Worm (Caenorhabditis elegans): ENCODE data around the gene Y39G8B.7.

The Y39G8B.7 gene

ce11 chrII:14044199-14044598, 49.4 kb upstream of the Y39G8B.7 start (continued):
- no peak for TF ChIP-seq ceh-8 (GFP tag; optimal IDR thresholded peaks at IDR 0.05)
- peak; percentile 52 for TF ChIP-seq nhr-90 (tag; optimal IDR thresholded peaks at IDR 0.05; ENCODE audit: poor library complexity)
- TF ChIP-seq snpc-4 (tag; optimal IDR thresholded peaks at IDR 0.05): peak; percentile 36
- TF ChIP-seq pax-3 (tag; optimal IDR thresholded peaks at IDR 0.05): peak; percentile 75
- no peak for TF ChIP-seq hlh-17 (GFP tag; optimal IDR thresholded peaks at IDR 0.05; ENCODE audit: borderline replicate concordance)
- peak; percentile 26 for TF ChIP-seq lin-15B (tag; optimal IDR thresholded peaks at IDR 0.05)
- TF ChIP-seq swsn-7 (tag; optimal IDR thresholded peaks at IDR 0.05): peak; percentile 78
- peak; percentile 43 for TF ChIP-seq xbp-1 (tag; optimal IDR thresholded peaks at IDR 0.05)
- peak; percentile 34; the same call in 1 of the 2 replicates for TF ChIP-seq ceh-88 (GFP tag; IDR thresholded peaks at IDR 0.05)
- TF ChIP-seq isw-1 (GFP tag; IDR thresholded peaks at IDR 0.05): 0 out of 2 replicates have a peak, but pooled peaks have one; percentile 18
- TF ChIP-seq unc-130 (tag; optimal IDR thresholded peaks at IDR 0.05): peak; percentile 68
- TF ChIP-seq unc-30 (tag; optimal IDR thresholded peaks at IDR 0.05): no peak
- TF ChIP-seq lin-39 (tag; optimal IDR thresholded peaks at IDR 0.05): no peak
- peak; percentile 54 for TF ChIP-seq fos-1 (tag; optimal IDR thresholded peaks at IDR 0.05)
- TF ChIP-seq lin-35 (GFP tag; optimal IDR thresholded peaks at IDR 0.05): peak; percentile 36 to 62
- no peak for TF ChIP-seq nhr-28 (tag; optimal IDR thresholded peaks at IDR 0.05)
- no peak for TF ChIP-seq tlp-1 (tag; optimal IDR thresholded peaks at IDR 0.05)
- peak in 2 of 3 experiments; percentile 41 to 57 for TF ChIP-seq ceh-82 (tag; optimal IDR thresholded peaks at IDR 0.05)
- peak; percentile 70 for TF ChIP-seq mef-2 (tag; optimal IDR thresholded peaks at IDR 0.05)
- TF ChIP-seq unc-86 (tag; optimal IDR thresholded peaks at IDR 0.05): peak; percentile 85
- peak; percentile 79 for TF ChIP-seq nhr-11 (tag; optimal IDR thresholded peaks at IDR 0.05)
- TF ChIP-seq ztf-4 (tag; optimal IDR thresholded peaks at IDR 0.05): peak; percentile 88

- TF ChIP-seq fos-1 (tag; optimal IDR thresholded peaks at IDR 0.05) (no peak), snpc-4 (tag; optimal IDR thresholded peaks at IDR 0.05) (no peak), nhr-11 (tag; optimal IDR thresholded peaks at IDR 0.05) (no peak), nhr-90 (tag; optimal IDR thresholded peaks at IDR 0.05; ENCODE audit: poor library complexity) (no peak), rnt-1 (tag; optimal IDR thresholded peaks at IDR 0.05) (no peak), dsc-1 (tag; optimal IDR thresholded peaks at IDR 0.05) (no peak), fkh-4 (tag; optimal IDR thresholded peaks at IDR 0.05; ENCODE audit: borderline replicate concordance) (no peak), unc-130 (tag; optimal IDR thresholded peaks at IDR 0.05) (no peak), dpl-1 (GFP tag; optimal IDR thresholded peaks at IDR 0.05) (peak in 1 of 3 experiments; percentile 3), elt-2 (tag; optimal IDR thresholded peaks at IDR 0.05) (peak; percentile 42), sptf-1 (tag; optimal IDR thresholded peaks at IDR 0.05) (no peak), irx-1 (tag; optimal IDR thresholded peaks at IDR 0.05) (peak; percentile 41), xbp-1 (tag; optimal IDR thresholded peaks at IDR 0.05) (no peak), nhr-76 (tag; optimal IDR thresholded peaks at IDR 0.05) (no peak), nhr-85 (tag) (peak; percentile 73), nhr-19 (GFP tag; conservative IDR thresholded peaks at IDR 0.05) (no peak), nhr-77 (tag; optimal IDR thresholded peaks at IDR 0.05) (peak; percentile 52), elt-3 (tag; optimal IDR thresholded peaks at IDR 0.05) (peak in 1 of 6 experiments; percentile 5), egl-13 (tag; optimal IDR thresholded peaks at IDR 0.05) (no peak), pqm-1 (tag; optimal IDR thresholded peaks at IDR 0.05) (no peak), blmp-1 (tag; optimal IDR thresholded peaks at IDR 0.05) (peak; percentile 61), sup-37 (GFP tag; optimal IDR thresholded peaks at IDR 0.05) (no peak), aly-2 (tag; optimal IDR thresholded peaks at IDR 0.05) (no peak), hpl-2 (GFP tag; optimal IDR thresholded peaks at IDR 0.05) (no peak), snu-23 (GFP tag; optimal IDR thresholded peaks at IDR 0.05) (peak; percentile 25), swsn-7 (tag; optimal IDR thresholded peaks at IDR 0.05) (peak; percentile 2), ces-1 (GFP tag; optimal IDR thresholded peaks at IDR 0.05) (no peak), lin-14 (GFP tag; optimal IDR thresholded peaks at IDR 0.05) (peak; percentile 55), unc-86 (tag; optimal IDR thresholded peaks at IDR 0.05) (no peak), lin-15B (tag; optimal IDR thresholded peaks at IDR 0.05) (no peak), nhr-47 (tag; optimal IDR thresholded peaks at IDR 0.05) (no peak), lin-35 (GFP tag; optimal IDR thresholded peaks at IDR 0.05) (peak in 1 of 2 experiments; percentile 1), grh-1 (GFP tag; IDR thresholded peaks at IDR 0.05) (no peak), nhr-28 (tag; optimal IDR thresholded peaks at IDR 0.05) (no peak), sox-4 (tag; optimal IDR thresholded peaks at IDR 0.05) (no peak), ceh-88 (GFP tag; IDR thresholded peaks at IDR 0.05) (no peak), vab-15 (tag; optimal IDR thresholded peaks at IDR 0.05) (no peak)
These were observed 48.2 kb upstream of the Y39G8B.7 start for ce11 chrII:14042836-14043604.

Measured in whole organism, L1 larva.